Fruit fly (Drosophila melanogaster) whole organism, embryonic: ENCODE measurements around the gene RpL6.

ENCODE experiments used
- Bteb2 ChIP-seq: fragments of 200-800 bp; sonication (Bioruptor generic); optimal IDR thresholded peaks from 2 replicates; lab custom pipeline; 2016; ENCODE audit warnings: missing biosample characterization, missing genetic modification characterization
- CG11456 ChIP-seq: fragments of 200-800 bp; sonication (Bioruptor generic); IDR thresholded peaks from 3 replicates; pipeline ENCODE4 v1.3.6; 2022; ENCODE audit warnings: missing biosample characterization, missing genetic modification characterization
- CG11504 ChIP-seq: fragments of 200-800 bp; sonication (Bioruptor generic); optimal IDR thresholded peaks from 3 replicates; lab custom pipeline; 2019; ENCODE audit warnings: missing biosample characterization, mild to moderate bottlenecking, missing genetic modification characterization, moderate library complexity
- CG1233 ChIP-seq: fragments of 200-800 bp; sonication (Bioruptor generic); optimal IDR thresholded peaks from 4 replicates; lab custom pipeline; 2018; ENCODE audit warnings: missing biosample characterization, mild to moderate bottlenecking, missing genetic modification characterization
- CG14050 ChIP-seq: fragments of 200-800 bp; sonication (Bioruptor generic); IDR thresholded peaks from 3 replicates; pipeline ENCODE4 v1.3.6; 2022; ENCODE audit warnings: missing biosample characterization, missing genetic modification characterization
- CG17186 ChIP-seq: fragments of 200-800 bp; sonication (Bioruptor generic); optimal IDR thresholded peaks from 3 replicates; lab custom pipeline; 2017; ENCODE audit warnings: missing biosample characterization, missing genetic modification reagents, missing genetic modification characterization
- CG17361 ChIP-seq: fragments of 200-800 bp; sonication (Bioruptor generic); IDR thresholded peaks from 3 replicates; pipeline ENCODE4 v1.3.6; 2022; ENCODE audit warnings: missing biosample characterization, missing genetic modification characterization
- CG17385 ChIP-seq: fragments of 200-800 bp; sonication (Bioruptor generic); optimal IDR thresholded peaks from 3 replicates; lab custom pipeline; 2018; ENCODE audit warnings: missing biosample characterization, mild to moderate bottlenecking, missing genetic modification characterization
- CG30020 ChIP-seq: fragments of 200-800 bp; optimal IDR thresholded peaks from 2 replicates; lab custom pipeline; 2019; ENCODE audit warnings: missing biosample characterization, mild to moderate bottlenecking, missing genetic modification characterization, moderate library complexity
- CG33213 ChIP-seq: fragments of 200-800 bp; sonication (Bioruptor generic); optimal IDR thresholded peaks from 3 replicates; lab custom pipeline; 2016; ENCODE audit warnings: missing biosample characterization, missing genetic modification characterization
- CG4820 ChIP-seq: fragments of 200-800 bp; sonication (Bioruptor generic); optimal IDR thresholded peaks from 3 replicates; lab custom pipeline; 2016; ENCODE audit warnings: missing biosample characterization, missing genetic modification characterization
- CG5180 ChIP-seq: fragments of 200-800 bp; sonication (Bioruptor generic); optimal IDR thresholded peaks from 3 replicates; lab custom pipeline; 2017; ENCODE audit warnings: missing biosample characterization, missing genetic modification characterization, mild to moderate bottlenecking, moderate library complexity, missing genetic modification reagents
- CG6654 ChIP-seq: fragments of 200-800 bp; sonication (Bioruptor generic); optimal IDR thresholded peaks from 2 replicates; lab custom pipeline; 2017; ENCODE audit warnings: missing biosample characterization, mild to moderate bottlenecking, missing genetic modification characterization
- CG9876 ChIP-seq: fragments of 200-800 bp; sonication (Bioruptor generic); optimal IDR thresholded peaks from 2 replicates; lab custom pipeline; 2016; ENCODE audit warnings: missing biosample characterization, missing genetic modification characterization
- Camta ChIP-seq: fragments of 200-800 bp; sonication (Bioruptor generic); optimal IDR thresholded peaks from 2 replicates; lab custom pipeline; 2016; ENCODE audit warnings: missing biosample characterization, missing genetic modification characterization
- D ChIP-seq, 2 experiments: fragments of 200-800 bp in 1 of 2; fragments of >200 bp in 1 of 2; sonication (Bioruptor generic) in 1 of 2; optimal IDR thresholded peaks; 2 replicates in 1 of 2; 3 replicates in 1 of 2; lab custom pipeline; 2017; ENCODE audit warnings: mild to moderate bottlenecking in 1 of 2, missing biosample characterization in 1 of 2, missing genetic modification characterization in 1 of 2, missing genetic modification reagents in 1 of 2
- Doc3 ChIP-seq: fragments of 200-800 bp; sonication (Bioruptor generic); IDR thresholded peaks from 3 replicates; pipeline ENCODE4 v1.3.6; 2022; ENCODE audit warnings: missing biosample characterization, missing genetic modification characterization; ENCODE audit not compliant: partially characterized antibody
- ERR ChIP-seq: fragments of 200-800 bp; sonication (Bioruptor generic); optimal IDR thresholded peaks from 2 replicates; lab custom pipeline; 2016; ENCODE audit warnings: missing biosample characterization, missing genetic modification characterization
- Fer2 ChIP-seq: fragments of 200-800 bp; sonication (Bioruptor generic); optimal IDR thresholded peaks from 2 replicates; lab custom pipeline; 2018; ENCODE audit warnings: missing biosample characterization, mild to moderate bottlenecking, missing genetic modification characterization, moderate library complexity
- Hey ChIP-seq: fragments of 200-800 bp; sonication (Bioruptor generic); optimal IDR thresholded peaks from 3 replicates; lab custom pipeline; 2018; ENCODE audit warnings: missing biosample characterization, mild to moderate bottlenecking, missing genetic modification characterization
- HmgD ChIP-seq: fragments of 200-800 bp; sonication (Bioruptor generic); optimal IDR thresholded peaks from 3 replicates; lab custom pipeline; 2016; ENCODE audit warnings: missing biosample characterization, missing genetic modification characterization
- Hsf ChIP-seq: fragments of 200-800 bp; sonication (Bioruptor generic); optimal IDR thresholded peaks from 3 replicates; lab custom pipeline; 2016; ENCODE audit warnings: missing biosample characterization, missing genetic modification characterization
- NfI ChIP-seq: fragments of 200-800 bp; sonication (Bioruptor generic); optimal IDR thresholded peaks from 3 replicates; lab custom pipeline; 2018; ENCODE audit warnings: missing biosample characterization, mild to moderate bottlenecking, missing genetic modification characterization, moderate library complexity
- Opbp ChIP-seq: fragments of 200-800 bp; sonication (Bioruptor generic); IDR thresholded peaks from 3 replicates; pipeline ENCODE4 v1.3.6; 2022; ENCODE audit warnings: missing biosample characterization, missing genetic modification characterization; ENCODE audit not compliant: partially characterized antibody
- Sox100B ChIP-seq: fragments of 200-800 bp; sonication (Bioruptor generic); optimal IDR thresholded peaks from 3 replicates; lab custom pipeline; 2018; ENCODE audit warnings: missing biosample characterization, mild to moderate bottlenecking, missing genetic modification characterization
- Sry-δ ChIP-seq: fragments of 200-800 bp; sonication (Bioruptor generic); optimal IDR thresholded peaks from 2 replicates; lab custom pipeline; 2016; ENCODE audit warnings: missing biosample characterization, missing genetic modification characterization
- ap ChIP-seq: fragments of 200-800 bp; sonication (Bioruptor generic); IDR thresholded peaks from 2 replicates; pipeline ENCODE4 v1.3.6; 2022; ENCODE audit warnings: missing biosample characterization, missing genetic modification characterization
- caup ChIP-seq: fragments of 200-800 bp; sonication (Bioruptor generic); optimal IDR thresholded peaks from 3 replicates; lab custom pipeline; 2017; ENCODE audit warnings: missing biosample characterization, mild to moderate bottlenecking, missing genetic modification characterization, moderate library complexity; ENCODE audit not compliant: severe bottlenecking
- disco-r ChIP-seq: fragments of 200-800 bp; sonication (Bioruptor generic); optimal IDR thresholded peaks from 2 replicates; lab custom pipeline; 2016; ENCODE audit warnings: missing biosample characterization, missing genetic modification characterization
- dm ChIP-seq: fragments of 200-800 bp; sonication (Bioruptor generic); optimal IDR thresholded peaks from 3 replicates; lab custom pipeline; 2016; ENCODE audit warnings: missing biosample characterization, missing genetic modification characterization
- ems ChIP-seq: fragments of 200-800 bp; sonication (Bioruptor generic); optimal IDR thresholded peaks from 3 replicates; lab custom pipeline; 2016; ENCODE audit warnings: missing biosample characterization, missing genetic modification characterization
- fd3F ChIP-seq: fragments of 200-800 bp; sonication (Bioruptor generic); optimal IDR thresholded peaks from 2 replicates; lab custom pipeline; 2018; ENCODE audit warnings: missing biosample characterization, mild to moderate bottlenecking, missing genetic modification characterization, moderate library complexity
- fd64A ChIP-seq: fragments of 200-800 bp; sonication (Bioruptor generic); optimal IDR thresholded peaks from 3 replicates; lab custom pipeline; 2018; ENCODE audit warnings: missing biosample characterization, mild to moderate bottlenecking, missing genetic modification characterization
- fd96Cb ChIP-seq: fragments of 200-800 bp; sonication (Bioruptor generic); optimal IDR thresholded peaks from 2 replicates; lab custom pipeline; 2018; ENCODE audit warnings: missing biosample characterization, mild to moderate bottlenecking, missing genetic modification characterization, moderate library complexity
- grn ChIP-seq: fragments of 200-800 bp; sonication (Bioruptor generic); optimal IDR thresholded peaks from 3 replicates; lab custom pipeline; 2017; ENCODE audit warnings: missing biosample characterization, missing genetic modification characterization
- gro ChIP-seq: fragments of 200-800 bp; sonication (Bioruptor generic); optimal IDR thresholded peaks from 2 replicates; lab custom pipeline; 2016; ENCODE audit warnings: missing biosample characterization, missing genetic modification characterization
- her ChIP-seq: fragments of 200-800 bp; sonication (Bioruptor generic); optimal IDR thresholded peaks from 2 replicates; lab custom pipeline; 2016; ENCODE audit warnings: missing biosample characterization, missing genetic modification characterization
- hkb ChIP-seq, 2 experiments: fragments of 200-800 bp in 1 of 2; fragments of >200 bp in 1 of 2; sonication (Bioruptor generic) in 1 of 2; IDR thresholded peaks in 1 of 2; optimal IDR thresholded peaks in 1 of 2; 2 replicates each; pipeline versions ENCODE4 v1.3.6 to Lab custom; 2017 to 2022; ENCODE audit warnings: missing biosample characterization in 1 of 2, missing genetic modification characterization in 1 of 2
- inv ChIP-seq: fragments of 200-800 bp; sonication (Bioruptor generic); IDR thresholded peaks from 2 replicates; pipeline ENCODE4 v1.3.6; 2022; ENCODE audit warnings: missing biosample characterization, missing genetic modification characterization; ENCODE audit not compliant: partially characterized antibody
- lilli ChIP-seq: fragments of 200-800 bp; sonication (Bioruptor generic); optimal IDR thresholded peaks from 3 replicates; lab custom pipeline; 2016; ENCODE audit warnings: missing biosample characterization, missing genetic modification characterization
- mld ChIP-seq: fragments of 200-800 bp; sonication (Bioruptor generic); IDR thresholded peaks from 3 replicates; pipeline ENCODE4 v1.3.6; 2022; ENCODE audit warnings: missing biosample characterization, missing genetic modification characterization; ENCODE audit not compliant: partially characterized antibody
- nerfin-1 ChIP-seq: fragments of 200-800 bp; sonication (Bioruptor generic); optimal IDR thresholded peaks from 3 replicates; lab custom pipeline; 2019; ENCODE audit warnings: missing biosample characterization, mild to moderate bottlenecking, missing genetic modification characterization, moderate library complexity
- nerfin-2 ChIP-seq: fragments of 200-800 bp; sonication (Bioruptor generic); IDR thresholded peaks from 2 replicates; pipeline ENCODE4 v1.3.6; 2022; ENCODE audit warnings: missing biosample characterization, missing genetic modification characterization; ENCODE audit not compliant: partially characterized antibody
- sens ChIP-seq: fragments of 200-800 bp; sonication (Bioruptor generic); peaks from one replicate; lab custom pipeline; 2016; ENCODE audit warnings: missing biosample characterization, missing genetic modification characterization
- sisA ChIP-seq: fragments of 200-800 bp; sonication (Bioruptor generic); IDR thresholded peaks from 2 replicates; pipeline ENCODE4 v1.3.6; 2022; ENCODE audit warnings: missing biosample characterization, missing genetic modification characterization
- slou ChIP-seq: fragments of 200-800 bp; sonication (Bioruptor generic); optimal IDR thresholded peaks from 3 replicates; lab custom pipeline; 2016; ENCODE audit warnings: missing biosample characterization, missing genetic modification characterization
- sob ChIP-seq: fragments of 200-800 bp; sonication (Bioruptor generic); IDR thresholded peaks from 2 replicates; pipeline ENCODE4 v1.3.6; 2022; ENCODE audit warnings: missing biosample characterization, missing genetic modification characterization
- tup ChIP-seq: fragments of 200-800 bp; sonication (Bioruptor generic); optimal IDR thresholded peaks from 2 replicates; lab custom pipeline; 2016; ENCODE audit warnings: missing biosample characterization, mild to moderate bottlenecking, missing genetic modification characterization, moderate library complexity
- wek ChIP-seq: fragments of 200-800 bp; sonication (Bioruptor generic); optimal IDR thresholded peaks from 3 replicates; lab custom pipeline; 2018; ENCODE audit warnings: missing biosample characterization, mild to moderate bottlenecking, missing genetic modification characterization, moderate library complexity
- yki ChIP-seq: fragments of >200 bp; optimal IDR thresholded peaks from 3 replicates; lab custom pipeline; 2018
- zen2 ChIP-seq: fragments of 200-800 bp; sonication (Bioruptor generic); IDR thresholded peaks from 3 replicates; pipeline ENCODE4 v1.3.6; 2022; ENCODE audit warnings: missing biosample characterization, missing genetic modification characterization; ENCODE audit not compliant: partially characterized antibody

Gene RpL6

DNA sequence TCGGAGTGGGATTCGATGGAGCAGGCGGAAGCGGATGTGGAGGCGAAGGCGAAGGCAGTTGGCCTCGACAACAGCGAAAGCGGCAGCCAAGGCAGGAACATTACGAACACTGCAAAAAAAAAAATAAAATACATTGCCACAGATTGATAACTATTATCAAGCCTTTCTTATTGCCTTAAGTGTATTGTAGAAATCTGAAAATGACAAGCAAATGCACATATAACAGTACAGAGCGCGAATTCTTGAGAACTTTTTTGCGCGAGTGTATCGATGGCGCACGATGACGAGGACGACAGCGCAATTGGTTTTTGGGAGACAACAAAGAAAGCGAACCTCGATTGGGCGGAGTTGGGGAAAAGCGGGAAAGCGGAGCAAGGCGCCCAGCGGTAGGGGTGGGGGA, 34.4 kb upstream of the RpL6 start (continued):
- TF ChIP-seq mld (GFP tag; lab: Robert Waterston, UW) (no peak), fd64A (GFP tag; lab: Kevin White, UChicago) (no peak), Hey (tag; lab: Kevin White, UChicago) (no peak), Sox100B (no peak), CG11456 (GFP tag; lab: Robert Waterston, UW) (no peak), wek (GFP tag; lab: Kevin White, UChicago) (no peak), Camta (GFP tag; lab: Kevin White, UChicago) (no peak), CG4820 (GFP tag; lab: Kevin White, UChicago) (no peak), CG17361 (GFP tag; lab: Robert Waterston, UW) (no peak), grn (GFP tag; lab: Kevin White, UChicago) (no peak), her (peak; percentile 6), gro (no peak), Fer2 (tag; lab: Kevin White, UChicago) (no peak), CG17385 (GFP tag; lab: Kevin White, UChicago) (no peak), sens (GFP tag; lab: Kevin White, UChicago) (peak; percentile 53), tup (GFP tag; lab: Kevin White, UChicago) (no peak), sob (peak; percentile 48; the same call in 1 of the 2 replicates), caup (GFP tag; lab: Kevin White, UChicago) (no peak), fd3F (GFP tag; lab: Kevin White, UChicago) (no peak), Sry-δ (no peak), inv (GFP tag; lab: Robert Waterston, UW) (no peak), ap (GFP tag; lab: Robert Waterston, UW) (no peak), Hsf (peak; percentile 3), Bteb2 (GFP tag; lab: Kevin White, UChicago) (no peak), CG33213 (GFP tag; lab: Kevin White, UChicago) (no peak), dm (GFP tag; lab: Kevin White, UChicago) (no peak), nerfin-2 (GFP tag; lab: Robert Waterston, UW) (no peak), lilli (GFP tag; lab: Kevin White, UChicago) (peak; percentile 34), yki (lab: Kevin White, UChicago) (no peak), nerfin-1 (tag; lab: Kevin White, UChicago) (no peak), Doc3 (GFP tag; lab: Robert Waterston, UW) (no peak), CG1233 (GFP tag; lab: Kevin White, UChicago) (no peak), Opbp (GFP tag; lab: Robert Waterston, UW) (no peak), CG11504 (no peak), ERR (GFP tag; lab: Kevin White, UChicago) (no peak), zen2 (GFP tag; lab: Robert Waterston, UW) (no peak), CG14050 (GFP tag; lab: Robert Waterston, UW) (no peak), hkb (optimal IDR thresholded peaks at IDR 0.05; lab: Kevin White, UChicago) (no peak), hkb (GFP tag; IDR thresholded peaks at IDR 0.05; lab: Robert Waterston, UW) (no peak), HmgD (GFP tag; lab: Kevin White, UChicago) (no peak), CG9876 (no peak), NfI (GFP tag; lab: Kevin White, UChicago) (no peak), sisA (no peak), CG17186 (no peak), CG6654 (no peak), CG30020 (tag; lab: Kevin White, UChicago) (no peak), disco-r (GFP tag; lab: Kevin White, UChicago) (no peak), fd96Cb (tag; lab: Kevin White, UChicago) (no peak), ems (GFP tag; lab: Kevin White, UChicago) (no peak), D (optimal IDR thresholded peaks at IDR 0.05; lab: Kevin White, UChicago) (no peak), D (GFP tag; optimal IDR thresholded peaks at IDR 0.05; lab: Kevin White, UChicago) (no peak), CG5180 (GFP tag; lab: Kevin White, UChicago) (no peak), slou (GFP tag; lab: Kevin White, UChicago) (no peak)
